Fruit fly (Drosophila melanogaster): ENCODE measurements around the gene CG14841.

The CG14841 gene

DNA sequence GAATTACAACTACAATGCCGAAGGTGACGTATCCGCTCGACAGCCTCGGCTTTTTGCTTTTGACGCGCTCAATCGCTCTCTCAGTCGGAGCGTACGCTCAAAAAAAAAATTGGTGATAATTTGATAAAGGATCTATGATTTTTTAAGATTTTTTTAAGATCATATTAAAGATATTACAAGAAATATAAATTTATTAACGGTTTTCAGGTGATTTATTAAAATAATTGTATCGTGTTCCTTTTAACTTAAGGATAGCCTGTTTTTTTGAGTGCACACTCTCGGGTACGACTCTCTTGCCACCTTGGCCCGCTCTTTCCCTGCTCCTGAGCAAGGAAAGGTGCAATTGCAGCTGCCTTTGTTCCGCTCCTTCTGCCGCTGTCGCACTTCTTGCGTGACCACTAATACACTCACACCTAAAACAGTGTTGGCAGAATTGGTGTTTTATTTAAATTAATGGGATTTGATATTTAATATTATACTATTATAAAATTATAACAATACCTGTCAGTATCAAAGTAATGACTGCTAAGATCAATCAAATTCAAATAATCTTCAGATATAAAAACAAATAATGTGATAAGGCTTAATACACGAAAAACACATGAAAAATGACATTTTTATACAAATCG, 15.8 kb upstream of the CG14841 start (continued):
- TF ChIP-seq Awh (GFP tag; IDR thresholded peaks at IDR 0.05) (peak; percentile 68), dysf (GFP tag; IDR thresholded peaks at IDR 0.05) (peak; percentile 74), her (GFP tag; optimal IDR thresholded peaks at IDR 0.05) (no peak), tll (GFP tag; optimal IDR thresholded peaks at IDR 0.05) (peak in 1 of 2 experiments; percentile 85), CG13624 (GFP tag; optimal IDR thresholded peaks at IDR 0.05) (no peak), CG30403 (GFP tag; optimal IDR thresholded peaks at IDR 0.05) (peak; percentile 77), Eip74EF (GFP tag; optimal IDR thresholded peaks at IDR 0.05) (no peak), CG7928 (GFP tag; optimal IDR thresholded peaks at IDR 0.05) (no peak), CG6765 (GFP tag; optimal IDR thresholded peaks at IDR 0.05) (peak; percentile 53), Hr51 (GFP tag; optimal IDR thresholded peaks at IDR 0.05) (peak in 1 of 2 experiments; percentile 79), CG2129 (GFP tag; IDR thresholded peaks at IDR 0.05; ENCODE audit: partially characterized antibody) (no peak), Lhr (GFP tag; optimal IDR thresholded peaks at IDR 0.05) (peak; percentile 43), C15 (GFP tag; IDR thresholded peaks at IDR 0.05) (no peak), pum (GFP tag; optimal IDR thresholded peaks at IDR 0.05) (peak; percentile 37), CG17802 (tag; optimal IDR thresholded peaks at IDR 0.05) (peak; percentile 10), CG10959 (GFP tag; IDR thresholded peaks at IDR 0.05) (peak; percentile 83), sisA (GFP tag; IDR thresholded peaks at IDR 0.05) (peak; percentile 70), CG1233 (GFP tag; optimal IDR thresholded peaks at IDR 0.05) (peak; percentile 69), wek (GFP tag; optimal IDR thresholded peaks at IDR 0.05) (no peak), Hr3 (GFP tag; optimal IDR thresholded peaks at IDR 0.05) (peak; percentile 58), Rfx (GFP tag; IDR thresholded peaks at IDR 0.05) (peak; percentile 67), CG8924 (tag; optimal IDR thresholded peaks at IDR 0.05) (peak; percentile 91), CG10209 (GFP tag; optimal IDR thresholded peaks at IDR 0.05) (peak; percentile 86), lmd (GFP tag; IDR thresholded peaks at IDR 0.05) (peak; percentile 74; the same call in 1 of the 2 replicates), kah (GFP tag; optimal IDR thresholded peaks at IDR 0.05) (peak; percentile 43), gro (GFP tag; optimal IDR thresholded peaks at IDR 0.05) (no peak), CG12236 (GFP tag; optimal IDR thresholded peaks at IDR 0.05) (no peak), dan (GFP tag; IDR thresholded peaks at IDR 0.05) (peak; percentile 43; the same call in 1 of the 2 replicates), fd3F (GFP tag; optimal IDR thresholded peaks at IDR 0.05) (no peak), Atf3 (GFP tag; optimal IDR thresholded peaks at IDR 0.05) (no peak), tx (GFP tag; optimal IDR thresholded peaks at IDR 0.05) (no peak), CG4730 (GFP tag; IDR thresholded peaks at IDR 0.05) (peak; percentile 68), chm (GFP tag; IDR thresholded peaks at IDR 0.05) (peak; percentile 83), CG31365 (tag; optimal IDR thresholded peaks at IDR 0.05) (peak; percentile 14), Fer1 (GFP tag; optimal IDR thresholded peaks at IDR 0.05) (no peak), chif (GFP tag; optimal IDR thresholded peaks at IDR 0.05) (peak; percentile 18 to 40), CG14710 (tag; optimal IDR thresholded peaks at IDR 0.05) (peak; percentile 86), klu (GFP tag; IDR thresholded peaks at IDR 0.05) (peak; percentile 45; the same call in 1 of the 2 replicates), zfh1 (GFP tag; IDR thresholded peaks at IDR 0.05) (peak; percentile 90), dimm (GFP tag; IDR thresholded peaks at IDR 0.05) (0 out of 2 replicates have a peak, but pooled peaks have one; percentile 11), Meics (GFP tag; optimal IDR thresholded peaks at IDR 0.05) (peak; percentile 80), dpn (GFP tag; optimal IDR thresholded peaks at IDR 0.05) (peak; percentile 41 to 62), unpg (GFP tag; optimal IDR thresholded peaks at IDR 0.05) (no peak), CG3163 (GFP tag; optimal IDR thresholded peaks at IDR 0.05) (no peak), mam (GFP tag; optimal IDR thresholded peaks at IDR 0.05) (no peak), CG10979 (tag; optimal IDR thresholded peaks at IDR 0.05) (peak; percentile 93), bsh (GFP tag; optimal IDR thresholded peaks at IDR 0.05) (peak; percentile 79 to 94), danr (GFP tag; IDR thresholded peaks at IDR 0.05) (peak; percentile 64), CG13287 (GFP tag; IDR thresholded peaks at IDR 0.05; ENCODE audit: partially characterized antibody) (no peak)

Measured in whole organism, embryonic.